Worm (Caenorhabditis elegans): ENCODE measurements around the gene K11G9.5.

Gene K11G9.5

ce11 chrV:6655174-6655573, 33.1 kb downstream of the K11G9.5 start, which contains the start of gene syx-18 (continued):
- TF ChIP-seq ztf-22 (GFP tag; optimal IDR thresholded peaks at IDR 0.05) (no peak), athp-1 (tag; optimal IDR thresholded peaks at IDR 0.05) (peak; percentile 63), aptf-2 (GFP tag; conservative IDR thresholded peaks at IDR 0.05) (no peak), chd-7 (tag; optimal IDR thresholded peaks at IDR 0.05) (no peak)

- peak; percentile 48 for TF ChIP-seq ztf-26 (tag; optimal IDR thresholded peaks at IDR 0.05)
- TF ChIP-seq tbx-9 (tag; optimal IDR thresholded peaks at IDR 0.05; ENCODE audit: borderline replicate concordance): no peak
- no peak for TF ChIP-seq repo-1 (tag; optimal IDR thresholded peaks at IDR 0.05)
These were observed 36.2 kb downstream of the K11G9.5 start, which contains the start of gene T10H9.8 for ce11 chrV:6652051-6652450. Gene T10H9.8, plus strand, starts transcription at chrV:6652351.

ce11 chrV:6650508-6650907, 37.8 kb downstream of the K11G9.5 start:
- TF ChIP-seq hsf-1 (GFP tag; IDR thresholded peaks at IDR 0.05): no peak

- TF ChIP-seq rpc-1 (optimal IDR thresholded peaks at IDR 0.05) (no peak), rpc-1 (tag; optimal IDR thresholded peaks at IDR 0.05) (no peak), snpc-1.3 (tag; optimal IDR thresholded peaks at IDR 0.05; ENCODE audit: insufficient read depth) (no peak), pha-4 (tag; optimal IDR thresholded peaks at IDR 0.05) (no peak), ceh-27 (GFP tag; optimal IDR thresholded peaks at IDR 0.05) (no peak), hrde-1 (tag; optimal IDR thresholded peaks at IDR 0.05; ENCODE audit: borderline replicate concordance) (no peak), hlh-26 (GFP tag; conservative IDR thresholded peaks at IDR 0.05) (no peak), ztf-26 (tag; optimal IDR thresholded peaks at IDR 0.05) (no peak), hmg-20 (GFP tag; IDR thresholded peaks at IDR 0.05) (no peak), Y95B8A.8 (GFP tag; IDR thresholded peaks at IDR 0.05) (no peak), unc-62 (GFP tag; optimal IDR thresholded peaks at IDR 0.05) (no peak), lin-40 (tag; optimal IDR thresholded peaks at IDR 0.05) (no peak), nfya-1 (tag; optimal IDR thresholded peaks at IDR 0.05; ENCODE audit: borderline replicate concordance, insufficient read depth) (no peak), madf-8 (GFP tag; conservative IDR thresholded peaks at IDR 0.05) (no peak), ceh-79 (tag; optimal IDR thresholded peaks at IDR 0.05) (no peak), nhr-27 (tag; optimal IDR thresholded peaks at IDR 0.05) (no peak), ceh-58 (GFP tag; IDR thresholded peaks at IDR 0.05) (no peak), lin-26 (GFP tag; IDR thresholded peaks at IDR 0.05) (no peak), aptf-3 (GFP tag; IDR thresholded peaks at IDR 0.05) (no peak)
These were observed 39.0 kb downstream of the K11G9.5 start, which contains the start of gene T10H9.1 for ce11 chrV:6649317-6649716. Gene T10H9.1, plus strand, starts transcription at chrV:6649617.

- TF ChIP-seq fkh-3 (tag; optimal IDR thresholded peaks at IDR 0.05): no peak
- TF ChIP-seq zim-3 (tag; optimal IDR thresholded peaks at IDR 0.05): no peak
- no peak for TF ChIP-seq dox-1 (GFP tag; IDR thresholded peaks at IDR 0.05)
- TF ChIP-seq attf-6 (GFP tag; IDR thresholded peaks at IDR 0.05): no peak
- TF ChIP-seq bed-2 (GFP tag; IDR thresholded peaks at IDR 0.05): no peak
- no peak for TF ChIP-seq rec-8 (tag; optimal IDR thresholded peaks at IDR 0.05)
- TF ChIP-seq nhr-80 (tag; optimal IDR thresholded peaks at IDR 0.05): no peak
- TF ChIP-seq mel-28 (tag; optimal IDR thresholded peaks at IDR 0.05; ENCODE audit: borderline replicate concordance): no peak
- TF ChIP-seq B0035.1 (tag; optimal IDR thresholded peaks at IDR 0.05): no peak
- no peak for TF ChIP-seq K12H6.12 (tag; optimal IDR thresholded peaks at IDR 0.05)
- TF ChIP-seq lir-1 (GFP tag; conservative IDR thresholded peaks at IDR 0.05): no peak
These were observed 42.5 kb downstream of the K11G9.5 start for ce11 chrV:6645810-6646209.
